Fruit fly (Drosophila melanogaster) whole organism, embryonic: ENCODE measurements around the gene Tom.
A peak's percentile ranks its signal among the peaks of the same experiment; 100 is the strongest.

ENCODE experiments used
- Asciz ChIP-seq: fragments of 200-800 bp; sonication (Bioruptor generic); optimal IDR thresholded peaks from 2 replicates; lab custom pipeline; 2017; ENCODE audit warnings: missing biosample characterization, mild to moderate bottlenecking, missing genetic modification characterization, missing genetic modification reagents
- Bteb2 ChIP-seq: fragments of 200-800 bp; sonication (Bioruptor generic); optimal IDR thresholded peaks from 2 replicates; lab custom pipeline; 2016; ENCODE audit warnings: missing biosample characterization, missing genetic modification characterization
- CG12071 ChIP-seq: fragments of 200-800 bp; sonication (Bioruptor generic); optimal IDR thresholded peaks from 3 replicates; lab custom pipeline; 2018; ENCODE audit warnings: missing biosample characterization, mild to moderate bottlenecking, missing genetic modification characterization
- CG12104 ChIP-seq: fragments of 200-800 bp; sonication (Bioruptor generic); optimal IDR thresholded peaks from 3 replicates; lab custom pipeline; 2016; ENCODE audit warnings: missing biosample characterization, missing genetic modification characterization
- CG12299 ChIP-seq: fragments of 200-800 bp; sonication (Bioruptor generic); optimal IDR thresholded peaks from 2 replicates; lab custom pipeline; 2018; ENCODE audit warnings: missing biosample characterization, mild to moderate bottlenecking, missing genetic modification characterization
- CG13424 ChIP-seq: fragments of 200-800 bp; sonication (Bioruptor generic); optimal IDR thresholded peaks from 2 replicates; lab custom pipeline; 2019; ENCODE audit warnings: missing biosample characterization, mild to moderate bottlenecking, missing genetic modification characterization, moderate library complexity
- CG14860 ChIP-seq: fragments of 200-800 bp; sonication (Bioruptor generic); IDR thresholded peaks from 3 replicates; pipeline ENCODE4 v1.3.6; 2022; ENCODE audit warnings: missing biosample characterization, missing genetic modification characterization; ENCODE audit not compliant: partially characterized antibody
- CG15479 ChIP-seq: fragments of 200-800 bp; sonication (Bioruptor generic); optimal IDR thresholded peaks from 3 replicates; lab custom pipeline; 2019; ENCODE audit warnings: missing biosample characterization, mild to moderate bottlenecking, missing genetic modification characterization, moderate library complexity
- CG1647 ChIP-seq: fragments of 200-800 bp; sonication (Bioruptor generic); optimal IDR thresholded peaks from 3 replicates; lab custom pipeline; 2016; ENCODE audit warnings: missing biosample characterization, missing genetic modification characterization
- CG1792 ChIP-seq: fragments of 200-800 bp; sonication (Bioruptor generic); optimal IDR thresholded peaks from 2 replicates; lab custom pipeline; 2016; ENCODE audit warnings: missing biosample characterization, missing genetic modification characterization
- CG2875 ChIP-seq: fragments of 200-800 bp; sonication (Bioruptor generic); optimal IDR thresholded peaks from 2 replicates; lab custom pipeline; 2017; ENCODE audit warnings: missing biosample characterization, mild to moderate bottlenecking, missing genetic modification characterization, missing genetic modification reagents
- CG31365 ChIP-seq: fragments of 200-800 bp; sonication (Bioruptor generic); optimal IDR thresholded peaks from 2 replicates; lab custom pipeline; 2018; ENCODE audit warnings: missing biosample characterization, mild to moderate bottlenecking, missing genetic modification characterization
- CG31388 ChIP-seq: fragments of 200-800 bp; sonication (Bioruptor generic); optimal IDR thresholded peaks from 2 replicates; lab custom pipeline; 2016; ENCODE audit warnings: missing biosample characterization, missing genetic modification characterization
- CG32767 ChIP-seq: fragments of 200-800 bp; sonication (Bioruptor generic); IDR thresholded peaks from 2 replicates; pipeline ENCODE4 v1.3.6; 2022; ENCODE audit warnings: missing biosample characterization, missing genetic modification characterization
- CG33213 ChIP-seq: fragments of 200-800 bp; sonication (Bioruptor generic); optimal IDR thresholded peaks from 3 replicates; lab custom pipeline; 2016; ENCODE audit warnings: missing biosample characterization, missing genetic modification characterization
- CG3726 ChIP-seq: fragments of 200-800 bp; sonication (Bioruptor generic); IDR thresholded peaks from 3 replicates; pipeline ENCODE4, ENCODE4 v1.3.6; 2022; ENCODE audit warnings: missing biosample characterization, missing genetic modification characterization
- CG6813 ChIP-seq: fragments of 200-800 bp; sonication (Bioruptor generic); optimal IDR thresholded peaks from 2 replicates; lab custom pipeline; 2017; ENCODE audit warnings: missing biosample characterization, missing genetic modification characterization, mild to moderate bottlenecking, moderate library complexity, missing genetic modification reagents
- CG7357 ChIP-seq: fragments of 200-800 bp; sonication (Bioruptor generic); IDR thresholded peaks from 3 replicates; pipeline ENCODE4 v1.3.6; 2022; ENCODE audit warnings: missing biosample characterization, missing genetic modification characterization
- CG7372 ChIP-seq: fragments of 200-800 bp; sonication (Bioruptor generic); IDR thresholded peaks from 2 replicates; pipeline ENCODE4 v1.3.6; 2022; ENCODE audit warnings: missing biosample characterization, missing genetic modification characterization
- CG7987 ChIP-seq: fragments of 200-800 bp; sonication (Bioruptor generic); optimal IDR thresholded peaks from 2 replicates; lab custom pipeline; 2018; ENCODE audit warnings: missing biosample characterization, mild to moderate bottlenecking, missing genetic modification characterization, moderate library complexity
- CG8388 ChIP-seq: fragments of 200-800 bp; sonication (Bioruptor generic); optimal IDR thresholded peaks from 2 replicates; lab custom pipeline; 2019; ENCODE audit warnings: missing biosample characterization, mild to moderate bottlenecking, missing genetic modification characterization, moderate library complexity
- Deaf1 ChIP-seq: fragments of 200-800 bp; optimal IDR thresholded peaks from 3 replicates; lab custom pipeline; 2019; ENCODE audit warnings: missing biosample characterization, mild to moderate bottlenecking, missing genetic modification characterization, moderate library complexity
- Dip2 ChIP-seq: fragments of 200-800 bp; sonication (Bioruptor generic); IDR thresholded peaks from 2 replicates; pipeline ENCODE4 v1.3.6; 2022; ENCODE audit warnings: missing biosample characterization, missing genetic modification characterization
- Ets65A ChIP-seq: fragments of 200-800 bp; sonication (Bioruptor generic); peaks from one replicate; lab custom pipeline; 2016; ENCODE audit warnings: missing biosample characterization, missing genetic modification characterization
- Ets97D ChIP-seq: fragments of 200-800 bp; sonication (Bioruptor generic); optimal IDR thresholded peaks from 3 replicates; lab custom pipeline; 2016; ENCODE audit warnings: missing biosample characterization, missing genetic modification characterization
- Hand ChIP-seq: fragments of 200-800 bp; sonication (Bioruptor generic); optimal IDR thresholded peaks from 2 replicates; lab custom pipeline; 2017; ENCODE audit warnings: mild to moderate bottlenecking, missing biosample characterization, missing genetic modification reagents, missing genetic modification characterization
- Hr39 ChIP-seq: fragments of >200 bp; optimal IDR thresholded peaks from 2 replicates; lab custom pipeline; 2017
- MTF-1 ChIP-seq: fragments of 200-800 bp; sonication (Bioruptor generic); optimal IDR thresholded peaks from 2 replicates; lab custom pipeline; 2018; ENCODE audit warnings: missing biosample characterization, mild to moderate bottlenecking, missing genetic modification characterization, borderline replicate concordance
- Mes4 ChIP-seq: fragments of 200-800 bp; sonication (Bioruptor generic); optimal IDR thresholded peaks from 2 replicates; lab custom pipeline; 2016; ENCODE audit warnings: missing biosample characterization, missing genetic modification characterization
- NC2β ChIP-seq: fragments of 200-800 bp; sonication (Bioruptor generic); optimal IDR thresholded peaks from 2 replicates; lab custom pipeline; 2016; ENCODE audit warnings: missing biosample characterization, missing genetic modification characterization
- Oaz ChIP-seq: fragments of 200-800 bp; sonication (Bioruptor generic); IDR thresholded peaks from 2 replicates; pipeline ENCODE4 v1.3.6; 2022; ENCODE audit warnings: missing biosample characterization, missing genetic modification characterization
- Rx ChIP-seq: fragments of 200-800 bp; sonication (Bioruptor generic); IDR thresholded peaks from 2 replicates; pipeline ENCODE4 v1.3.6; 2022; ENCODE audit warnings: missing biosample characterization, missing genetic modification characterization
- Sry-δ ChIP-seq: fragments of 200-800 bp; sonication (Bioruptor generic); optimal IDR thresholded peaks from 2 replicates; lab custom pipeline; 2016; ENCODE audit warnings: missing biosample characterization, missing genetic modification characterization
- Vsx1 ChIP-seq: fragments of 200-800 bp; sonication (Bioruptor generic); optimal IDR thresholded peaks from 2 replicates; lab custom pipeline; 2017; ENCODE audit warnings: missing biosample characterization, mild to moderate bottlenecking, missing genetic modification characterization, missing genetic modification reagents
- ac ChIP-seq: fragments of 200-800 bp; sonication (Bioruptor generic); optimal IDR thresholded peaks from 3 replicates; lab custom pipeline; 2017; ENCODE audit warnings: missing biosample characterization, mild to moderate bottlenecking, missing genetic modification characterization
- cg ChIP-seq: fragments of 200-800 bp; sonication (Bioruptor generic); optimal IDR thresholded peaks from 3 replicates; lab custom pipeline; 2019; ENCODE audit warnings: missing biosample characterization, mild to moderate bottlenecking, missing genetic modification characterization, moderate library complexity
- exex ChIP-seq: fragments of 200-800 bp; sonication (Bioruptor generic); optimal IDR thresholded peaks from 4 replicates; lab custom pipeline; 2018; ENCODE audit warnings: missing biosample characterization, mild to moderate bottlenecking, missing genetic modification characterization, moderate library complexity
- fd96Cb ChIP-seq: fragments of 200-800 bp; sonication (Bioruptor generic); optimal IDR thresholded peaks from 2 replicates; lab custom pipeline; 2018; ENCODE audit warnings: missing biosample characterization, mild to moderate bottlenecking, missing genetic modification characterization, moderate library complexity
- h ChIP-seq: fragments of >200 bp; optimal IDR thresholded peaks from 2 replicates; lab custom pipeline; 2017
- lbe ChIP-seq: fragments of 200-800 bp; sonication (Bioruptor generic); optimal IDR thresholded peaks from 2 replicates; lab custom pipeline; 2016; ENCODE audit warnings: missing biosample characterization, mild to moderate bottlenecking, missing genetic modification characterization
- org-1 ChIP-seq: fragments of 200-800 bp; sonication (Bioruptor generic); optimal IDR thresholded peaks from 2 replicates; lab custom pipeline; 2017; ENCODE audit warnings: missing biosample characterization, missing genetic modification characterization
- pan ChIP-seq, 4 experiments: fragments of >200 bp in 3 of 4; fragments of 200-800 bp in 1 of 4; sonication (Bioruptor generic) in 1 of 4; optimal IDR thresholded peaks in 3 of 4; IDR thresholded peaks in 1 of 4; 2 replicates each; pipeline versions ENCODE4 v1.3.6 to Lab custom; 2017 to 2022; ENCODE audit warnings: missing biosample characterization in 2 of 4, missing genetic modification characterization in 2 of 4, mixed read lengths in 1 of 4
- pb ChIP-seq: fragments of 200-800 bp; sonication (Bioruptor generic); optimal IDR thresholded peaks from 3 replicates; lab custom pipeline; 2016; ENCODE audit warnings: missing biosample characterization, missing genetic modification characterization
- pros ChIP-seq: fragments of 200-800 bp; sonication (Bioruptor generic); optimal IDR thresholded peaks from 3 replicates; lab custom pipeline; 2019; ENCODE audit warnings: missing biosample characterization, mild to moderate bottlenecking, missing genetic modification characterization, moderate library complexity
- salm ChIP-seq: fragments of 200-800 bp; sonication (Bioruptor generic); optimal IDR thresholded peaks from 2 replicates; lab custom pipeline; 2018; ENCODE audit warnings: missing biosample characterization, mild to moderate bottlenecking, missing genetic modification characterization
- sima ChIP-seq: fragments of 200-800 bp; sonication (Bioruptor generic); optimal IDR thresholded peaks from 2 replicates; lab custom pipeline; 2016; ENCODE audit warnings: missing biosample characterization, missing genetic modification characterization
- sug ChIP-seq: fragments of 200-800 bp; optimal IDR thresholded peaks from 2 replicates; lab custom pipeline; 2019; ENCODE audit warnings: missing biosample characterization, mild to moderate bottlenecking, missing genetic modification characterization, moderate library complexity
- trh ChIP-seq: fragments of 200-800 bp; sonication (Bioruptor generic); optimal IDR thresholded peaks from 2 replicates; lab custom pipeline; 2016; ENCODE audit warnings: missing biosample characterization, missing genetic modification characterization
- zen2 ChIP-seq: fragments of 200-800 bp; sonication (Bioruptor generic); IDR thresholded peaks from 3 replicates; pipeline ENCODE4 v1.3.6; 2022; ENCODE audit warnings: missing biosample characterization, missing genetic modification characterization; ENCODE audit not compliant: partially characterized antibody

Gene Tom

DNA sequence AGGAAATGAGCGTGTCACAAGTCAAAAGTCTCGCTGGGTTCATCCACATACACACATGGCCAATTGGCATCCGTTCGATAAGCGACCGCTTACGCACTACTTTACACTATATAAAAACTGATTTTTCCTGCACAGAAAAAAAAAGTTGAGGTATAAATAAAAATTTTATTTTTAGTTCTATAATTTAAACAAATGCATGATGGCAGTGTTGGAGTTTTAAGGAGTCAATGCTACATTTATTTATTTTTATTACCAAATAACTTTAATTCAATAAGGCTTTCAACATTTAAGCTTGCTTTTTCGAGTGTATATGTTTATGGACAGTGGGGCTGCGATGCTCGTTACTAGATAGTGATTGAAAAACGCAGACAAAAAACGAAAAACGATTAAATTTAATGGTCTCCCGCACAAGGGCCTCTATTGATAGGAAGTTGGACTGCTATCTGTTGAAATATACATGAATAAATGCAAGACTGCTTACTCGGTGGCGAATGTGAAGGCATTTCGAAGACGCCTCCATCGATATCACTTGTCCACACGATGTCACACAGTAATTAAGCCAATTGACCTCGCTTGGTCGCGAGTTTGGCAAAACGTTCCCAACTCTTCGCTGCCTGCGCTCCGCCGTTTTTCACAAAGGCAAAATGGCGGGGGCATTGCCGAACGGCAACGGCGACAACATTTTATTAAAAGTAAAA is 42.6 kb downstream of the Tom start (continued):
- TF ChIP-seq zen2, result no peak
- peak; percentile 37; the same call in 1 of the 2 replicates for TF ChIP-seq Oaz (GFP tag; lab: Robert Waterston, UW)
- TF ChIP-seq CG12299 (tag; lab: Kevin White, UChicago), result peak; percentile 62
- peak; percentile 65; the same call in 1 of the 2 replicates for TF ChIP-seq CG32767 (GFP tag; lab: Robert Waterston, UW)
- TF ChIP-seq Asciz (GFP tag; lab: Kevin White, UChicago), result peak; percentile 78
- no peak for TF ChIP-seq pan (optimal IDR thresholded peaks at IDR 0.05; lab: Kevin White, UChicago)
- peak in 1 of 2 experiments; percentile 84 for TF ChIP-seq pan (GFP tag; optimal IDR thresholded peaks at IDR 0.05 in 1 of 2, IDR thresholded peaks at IDR 0.05 in 1 of 2)
- TF ChIP-seq CG13424 (tag; lab: Kevin White, UChicago), result peak; percentile 80
- TF ChIP-seq CG14860 (GFP tag; lab: Robert Waterston, UW), result no peak
- TF ChIP-seq Deaf1 (tag; lab: Kevin White, UChicago), result peak; percentile 51
- TF ChIP-seq NC2β (GFP tag; lab: Kevin White, UChicago), result no peak
- TF ChIP-seq CG33213 (GFP tag; lab: Kevin White, UChicago), result no peak
- peak; percentile 33 for TF ChIP-seq Bteb2 (GFP tag; lab: Kevin White, UChicago)
- no peak for TF ChIP-seq Hr39
- peak; percentile 60; the same call in 2 of the 3 replicates for TF ChIP-seq CG7357 (GFP tag; lab: Robert Waterston, UW)
- peak; percentile 36 for TF ChIP-seq Vsx1 (GFP tag; lab: Kevin White, UChicago)
- TF ChIP-seq lbe (GFP tag; lab: Kevin White, UChicago), result no peak
- TF ChIP-seq fd96Cb (tag; lab: Kevin White, UChicago), result peak; percentile 86
- TF ChIP-seq CG1792 (GFP tag; lab: Kevin White, UChicago), result peak; percentile 62
- TF ChIP-seq CG7372 (GFP tag; lab: Robert Waterston, UW), result no peak
- TF ChIP-seq Dip2 (GFP tag; lab: Robert Waterston, UW), result no peak
- peak; percentile 31 for TF ChIP-seq CG7987 (GFP tag; lab: Kevin White, UChicago)
- TF ChIP-seq pb (GFP tag; lab: Kevin White, UChicago), result no peak
- TF ChIP-seq MTF-1 (GFP tag; lab: Kevin White, UChicago), result peak; percentile 23
- peak; percentile 41 for TF ChIP-seq CG12071 (GFP tag; lab: Kevin White, UChicago)
- no peak for TF ChIP-seq cg
- no peak for TF ChIP-seq ac
- peak; percentile 55 for TF ChIP-seq CG12104 (GFP tag; lab: Kevin White, UChicago)
- TF ChIP-seq Ets97D (GFP tag; lab: Kevin White, UChicago), result no peak
- no peak for TF ChIP-seq sima (GFP tag; lab: Kevin White, UChicago)
- TF ChIP-seq Mes4, result no peak
- peak; percentile 27 for TF ChIP-seq Hand
- TF ChIP-seq pros, result no peak
- TF ChIP-seq CG1647 (GFP tag; lab: Kevin White, UChicago), result no peak
- TF ChIP-seq Ets65A (GFP tag; lab: Kevin White, UChicago), result peak; percentile 92
- TF ChIP-seq h, result no peak
- TF ChIP-seq CG3726 (GFP tag; lab: Robert Waterston, UW), result no peak; the same call in 2 of the 3 replicates
- TF ChIP-seq Sry-δ (GFP tag; lab: Kevin White, UChicago), result no peak
- peak; percentile 74 for TF ChIP-seq salm (tag; lab: Kevin White, UChicago)
- TF ChIP-seq org-1 (GFP tag; lab: Kevin White, UChicago), result peak; percentile 62
- TF ChIP-seq CG15479 (GFP tag; lab: Kevin White, UChicago), result no peak
- peak; percentile 74 for TF ChIP-seq CG31388
- TF ChIP-seq trh (GFP tag; lab: Kevin White, UChicago), result peak; percentile 28
- TF ChIP-seq Rx (GFP tag; lab: Robert Waterston, UW), result 0 out of 2 replicates have a peak, but pooled peaks have one; percentile 11
- peak; percentile 52 for TF ChIP-seq sug
- peak; percentile 65 for TF ChIP-seq CG6813
- TF ChIP-seq CG8388, result peak; percentile 88
- no peak for TF ChIP-seq CG31365 (tag; lab: Kevin White, UChicago)
- peak; percentile 52 for TF ChIP-seq CG2875 (GFP tag; lab: Kevin White, UChicago)
- peak; percentile 16 for TF ChIP-seq exex
